Fruit fly (Drosophila melanogaster): ENCODE results near the gene CG44000.
A peak's percentile ranks its signal among the peaks of the same experiment; 100 is the strongest.

CG44000 gene

DNA sequence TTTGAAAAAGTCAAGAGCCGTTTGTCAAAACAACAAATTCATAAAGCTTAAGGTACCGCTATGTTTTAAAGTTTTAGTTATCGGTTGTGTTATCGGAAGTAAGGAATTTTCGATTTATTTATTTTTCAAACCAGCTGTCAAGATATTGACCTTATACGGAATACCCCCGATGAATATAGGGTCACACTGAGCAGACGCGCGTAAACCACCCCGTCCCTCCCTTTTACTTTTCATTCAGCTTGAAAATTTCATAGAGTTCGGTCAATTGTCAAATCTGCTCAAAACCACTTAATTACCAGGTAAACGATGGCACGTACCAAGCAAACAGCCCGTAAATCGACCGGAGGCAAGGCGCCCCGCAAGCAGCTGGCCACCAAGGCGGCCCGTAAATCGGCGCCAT is 11.9 kb downstream of the CG44000 start, which contains the start of the genes CG14036 and His3.3A:
Gene CG14036 (minus strand): TSS at position 64 of the 400 bp plus-strand sequence.
Gene His3.3A (plus strand): TSS at position 106 of the 400 bp plus-strand sequence.
- peak; percentile 13 for TF ChIP-seq Myc (optimal IDR thresholded peaks at IDR 0.05)
- TF ChIP-seq foxo (GFP tag; optimal IDR thresholded peaks at IDR 0.05): peak in 1 of 2 experiments; percentile 18
- peak; percentile 30 for TF ChIP-seq rgr (GFP tag; optimal IDR thresholded peaks at IDR 0.05)
- no peak for TF ChIP-seq br (GFP tag; optimal IDR thresholded peaks at IDR 0.05)
- no peak for TF ChIP-seq pan (optimal IDR thresholded peaks at IDR 0.05)
- TF ChIP-seq Sp1 (GFP tag; optimal IDR thresholded peaks at IDR 0.05): peak; percentile 4
- TF ChIP-seq dl (GFP tag; optimal IDR thresholded peaks at IDR 0.05; ENCODE audit: insufficient read depth in 1 of 2, partially characterized antibody in 2 of 2): no peak
- no peak for TF ChIP-seq ey (GFP tag; optimal IDR thresholded peaks at IDR 0.05)
- TF ChIP-seq Vsx2 (GFP tag; optimal IDR thresholded peaks at IDR 0.05; ENCODE audit: partially characterized antibody): no peak
- no peak for TF ChIP-seq Hnf4 (GFP tag; optimal IDR thresholded peaks at IDR 0.05)
- no peak for TF ChIP-seq Abd-B (GFP tag; optimal IDR thresholded peaks at IDR 0.05)
- TF ChIP-seq sage (GFP tag; optimal IDR thresholded peaks at IDR 0.05): no peak
- no peak for TF ChIP-seq usp (GFP tag; optimal IDR thresholded peaks at IDR 0.05)
- no peak for TF ChIP-seq dsf (GFP tag; optimal IDR thresholded peaks at IDR 0.05; ENCODE audit: borderline replicate concordance)
- no peak for TF ChIP-seq CG32264 (GFP tag; optimal IDR thresholded peaks at IDR 0.05)
- TF ChIP-seq HLH106 (tag; optimal IDR thresholded peaks at IDR 0.05): no peak
- no peak for TF ChIP-seq brk (GFP tag; optimal IDR thresholded peaks at IDR 0.05)
- TF ChIP-seq GATAd (GFP tag; optimal IDR thresholded peaks at IDR 0.05): no peak
- peak; percentile 13 for TF ChIP-seq h (GFP tag; optimal IDR thresholded peaks at IDR 0.05)
- TF ChIP-seq woc (GFP tag; optimal IDR thresholded peaks at IDR 0.05): no peak
- TF ChIP-seq tai (GFP tag; optimal IDR thresholded peaks at IDR 0.05): no peak
- TF ChIP-seq lola (GFP tag; optimal IDR thresholded peaks at IDR 0.05): no peak
- TF ChIP-seq sv (GFP tag; optimal IDR thresholded peaks at IDR 0.05): no peak
- TF ChIP-seq Mio (GFP tag; optimal IDR thresholded peaks at IDR 0.05): no peak
- TF ChIP-seq CG9705 (GFP tag; optimal IDR thresholded peaks at IDR 0.05): no peak
- no peak for TF ChIP-seq jim (GFP tag; optimal IDR thresholded peaks at IDR 0.05)
- TF ChIP-seq Rel (GFP tag; optimal IDR thresholded peaks at IDR 0.05): no peak
- peak; percentile 75 for TF ChIP-seq Rel (tag; optimal IDR thresholded peaks at IDR 0.05)
- no peak for TF ChIP-seq CrebA (GFP tag; optimal IDR thresholded peaks at IDR 0.05; ENCODE audit: borderline replicate concordance)

DNA sequence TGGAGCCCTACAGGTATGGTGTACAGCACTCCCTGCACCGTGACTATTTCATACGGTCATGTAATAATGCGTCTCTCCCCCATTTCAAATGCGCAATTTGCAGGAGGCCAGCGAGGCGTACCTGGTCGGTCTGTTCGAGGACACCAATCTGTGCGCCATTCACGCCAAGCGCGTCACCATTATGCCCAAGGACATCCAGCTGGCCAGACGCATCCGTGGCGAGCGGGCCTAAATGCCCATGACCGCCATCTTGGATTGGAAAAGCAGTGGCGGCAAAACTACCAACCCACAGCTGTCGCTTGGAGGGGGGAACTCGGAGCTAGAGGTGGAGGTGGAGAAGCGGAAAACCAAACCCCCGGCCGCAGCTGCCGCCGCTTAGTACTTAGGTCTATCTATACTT is 12.5 kb downstream of the CG44000 start:
- no peak for TF ChIP-seq Vsx2 (GFP tag; optimal IDR thresholded peaks at IDR 0.05; ENCODE audit: partially characterized antibody)
- no peak for TF ChIP-seq Rel (GFP tag; optimal IDR thresholded peaks at IDR 0.05)
- TF ChIP-seq Rel (tag; optimal IDR thresholded peaks at IDR 0.05): no peak
- TF ChIP-seq CG9705 (GFP tag; optimal IDR thresholded peaks at IDR 0.05): no peak
- no peak for TF ChIP-seq dmrt93B (GFP tag; optimal IDR thresholded peaks at IDR 0.05)
- no peak for TF ChIP-seq foxo (GFP tag; optimal IDR thresholded peaks at IDR 0.05)
- TF ChIP-seq fru (GFP tag; optimal IDR thresholded peaks at IDR 0.05): no peak
- TF ChIP-seq N (GFP tag; optimal IDR thresholded peaks at IDR 0.05): no peak
- no peak for TF ChIP-seq Hnf4 (GFP tag; optimal IDR thresholded peaks at IDR 0.05)
- no peak for TF ChIP-seq Jra (GFP tag; optimal IDR thresholded peaks at IDR 0.05)
- no peak for TF ChIP-seq Mio (GFP tag; optimal IDR thresholded peaks at IDR 0.05)
- no peak for TF ChIP-seq psq (GFP tag; optimal IDR thresholded peaks at IDR 0.05)
- no peak for TF ChIP-seq CrebA (GFP tag; optimal IDR thresholded peaks at IDR 0.05; ENCODE audit: borderline replicate concordance)

DNA sequence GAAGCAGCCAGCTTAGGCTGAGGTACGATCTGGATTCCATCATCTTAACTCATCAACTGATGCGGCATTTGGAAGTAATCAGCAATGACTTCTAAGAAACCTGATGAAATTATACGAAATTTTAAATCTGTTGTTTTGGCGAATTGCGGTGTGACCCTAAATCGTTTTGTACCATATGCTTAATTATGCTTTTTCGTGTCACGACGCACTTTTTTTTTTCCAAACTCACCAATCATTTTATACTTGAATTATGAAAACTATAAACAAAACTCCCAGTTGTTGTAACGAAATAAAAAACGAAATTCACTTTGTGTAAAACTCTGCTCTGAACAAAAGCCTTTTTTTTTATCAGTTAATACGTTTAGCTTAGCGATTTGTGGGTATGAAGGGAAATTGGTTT is 15.0 kb downstream of the CG44000 start, which contains the start of gene Nepl3:
Gene Nepl3 (minus strand): TSS at position 155 of the 400 bp plus-strand sequence.
- TF ChIP-seq CG9705 (GFP tag; optimal IDR thresholded peaks at IDR 0.05) (no peak), woc (GFP tag; optimal IDR thresholded peaks at IDR 0.05) (peak; percentile 8)

DNA sequence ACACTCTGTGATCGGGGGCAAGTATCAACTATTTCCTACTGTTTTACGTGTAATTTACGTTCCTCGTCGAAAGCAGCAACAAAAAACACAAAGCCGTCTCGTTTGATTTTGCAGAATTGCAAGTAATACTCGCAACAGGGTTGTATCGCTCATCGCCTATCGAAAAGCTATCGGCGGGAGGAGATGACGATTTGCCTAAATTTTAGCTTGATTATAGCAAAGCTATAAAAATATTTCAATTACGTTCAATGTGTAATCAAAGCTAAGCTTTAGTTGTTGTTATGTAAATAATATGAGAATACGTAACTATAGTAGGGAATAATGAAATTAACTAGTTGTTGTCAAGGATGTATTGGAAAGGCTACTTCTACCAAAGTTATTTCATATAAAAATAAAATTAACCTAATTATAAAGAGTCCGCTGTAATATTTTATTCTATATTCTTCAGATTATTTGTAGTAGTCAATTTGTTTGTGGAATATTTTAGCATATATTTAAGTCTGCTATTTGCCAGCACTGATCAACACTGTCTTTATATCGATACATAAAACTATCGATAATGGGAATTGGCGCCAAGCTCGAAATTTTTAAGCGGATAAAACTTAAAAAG is 16.7 kb downstream of the CG44000 start, which contains the start of gene Rpn11:
Gene Rpn11 (minus strand): TSS at position 146 of the 610 bp plus-strand sequence.
- peak; percentile 81 for TF ChIP-seq woc (GFP tag; optimal IDR thresholded peaks at IDR 0.05)
- no peak for TF ChIP-seq usp (GFP tag; optimal IDR thresholded peaks at IDR 0.05)
- TF ChIP-seq psq (GFP tag; optimal IDR thresholded peaks at IDR 0.05): peak; percentile 41
- no peak for TF ChIP-seq pan (optimal IDR thresholded peaks at IDR 0.05)
- peak; percentile 66 for TF ChIP-seq fru (GFP tag; optimal IDR thresholded peaks at IDR 0.05)
- TF ChIP-seq sage (GFP tag; optimal IDR thresholded peaks at IDR 0.05): no peak
- TF ChIP-seq Mio (GFP tag; optimal IDR thresholded peaks at IDR 0.05): no peak
- peak; percentile 39 for TF ChIP-seq dmrt93B (GFP tag; optimal IDR thresholded peaks at IDR 0.05)
- peak; percentile 91 for TF ChIP-seq Myc (optimal IDR thresholded peaks at IDR 0.05)
- TF ChIP-seq jim (GFP tag; optimal IDR thresholded peaks at IDR 0.05): no peak
- peak; percentile 43 for TF ChIP-seq br (GFP tag; optimal IDR thresholded peaks at IDR 0.05)
- TF ChIP-seq Abd-B (GFP tag; optimal IDR thresholded peaks at IDR 0.05): no peak
- TF ChIP-seq Hr83 (GFP tag; optimal IDR thresholded peaks at IDR 0.05; ENCODE audit: poor library complexity, severe bottlenecking): peak; percentile 5
- peak; percentile 69 for TF ChIP-seq HLH106 (tag; optimal IDR thresholded peaks at IDR 0.05)
- no peak for TF ChIP-seq Hr78 (GFP tag; optimal IDR thresholded peaks at IDR 0.05)
- peak; percentile 26 for TF ChIP-seq sv (GFP tag; optimal IDR thresholded peaks at IDR 0.05)
- peak; percentile 43 for TF ChIP-seq CG9705 (GFP tag; optimal IDR thresholded peaks at IDR 0.05)
- TF ChIP-seq Jra (GFP tag; optimal IDR thresholded peaks at IDR 0.05): peak; percentile 66
- TF ChIP-seq Hnf4 (GFP tag; optimal IDR thresholded peaks at IDR 0.05): peak; percentile 10
- peak; percentile 69 for TF ChIP-seq h (GFP tag; optimal IDR thresholded peaks at IDR 0.05)
- peak; percentile 73 for TF ChIP-seq Sp1 (GFP tag; optimal IDR thresholded peaks at IDR 0.05)
- TF ChIP-seq brk (GFP tag; optimal IDR thresholded peaks at IDR 0.05): peak; percentile 54
- peak; percentile 8 for TF ChIP-seq ey (GFP tag; optimal IDR thresholded peaks at IDR 0.05)
- TF ChIP-seq foxo (GFP tag; optimal IDR thresholded peaks at IDR 0.05): peak in 1 of 2 experiments; percentile 74
- TF ChIP-seq rgr (GFP tag; optimal IDR thresholded peaks at IDR 0.05): peak; percentile 42
- no peak for TF ChIP-seq N (GFP tag; optimal IDR thresholded peaks at IDR 0.05)
